Worm (Caenorhabditis elegans): ENCODE results near the gene comt-5.
"Not testable (repeated sequence)": the region's sequence is repeated elsewhere in the genome, so short reads cannot be mapped to it uniquely, and the experiment has no call there.

comt-5 gene

ce11 chrV:2053509-2053908 lies at the start of gene comt-5:
Gene comt-5, minus strand, starts transcription at chrV:2053609.
- TF ChIP-seq unc-62 (GFP tag; optimal IDR thresholded peaks at IDR 0.05): no peak

ce11 chrV:2103118-2103517 lies 49.7 kb upstream of the comt-5 start, which contains the start of gene F36F12.1:
Gene F36F12.1, minus strand, starts transcription at chrV:2103218.
- no peak for TF ChIP-seq unc-62 (GFP tag; optimal IDR thresholded peaks at IDR 0.05)

DNA sequence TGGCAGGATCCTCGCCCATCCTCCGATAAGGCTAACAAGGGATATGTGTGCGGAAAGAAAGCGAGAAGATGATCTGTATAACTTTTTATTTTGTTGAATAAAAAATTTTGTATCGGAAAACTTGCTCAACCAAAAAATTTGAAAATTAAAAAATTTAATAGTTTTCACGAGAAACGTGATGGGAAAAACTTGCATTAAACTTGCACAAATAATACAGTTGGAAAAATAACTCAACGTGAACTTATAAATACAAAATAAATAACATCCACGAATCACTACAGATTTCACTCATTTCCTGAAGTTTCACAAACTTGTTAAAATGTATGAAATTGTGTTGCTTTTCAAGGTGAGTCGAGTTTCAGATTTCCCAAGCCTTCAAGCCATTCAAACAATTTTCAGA lies 45.6 kb upstream of the comt-5 start, which contains the start of gene F36F12.7:
Gene F36F12.7, plus strand, starts transcription at position 301 of the 400 bp plus-strand sequence.
- TF ChIP-seq unc-62 (GFP tag; optimal IDR thresholded peaks at IDR 0.05): no peak

DNA sequence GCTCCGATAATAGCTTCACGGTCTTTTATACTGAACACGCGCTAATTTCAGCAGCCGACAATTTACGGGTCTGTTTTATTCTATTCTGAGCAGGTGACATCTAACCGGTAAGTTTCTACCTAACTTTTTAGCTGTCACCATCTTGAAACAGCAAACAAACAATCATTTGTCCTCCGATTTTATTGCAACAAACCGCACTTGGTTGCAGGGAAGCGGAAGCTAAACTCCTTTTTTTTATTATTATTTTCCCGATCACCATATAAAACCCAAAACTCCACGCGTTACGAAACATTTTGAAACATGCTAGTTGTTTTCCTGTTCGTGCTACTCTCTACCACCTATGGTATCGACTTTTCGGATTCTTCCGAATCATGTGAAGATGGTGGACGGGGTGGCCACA lies 44.2 kb upstream of the comt-5 start, which contains the start of gene clec-208:
Gene clec-208, plus strand, starts transcription at position 301 of the 400 bp plus-strand sequence.
- TF ChIP-seq unc-62 (GFP tag; optimal IDR thresholded peaks at IDR 0.05): no peak

- no peak for TF ChIP-seq unc-62 (GFP tag; optimal IDR thresholded peaks at IDR 0.05)
Observed at ce11 chrV:2095772-2096171, 42.4 kb upstream of the comt-5 start, which contains the start of gene clec-207. Gene clec-207, plus strand, starts transcription at chrV:2096072.

DNA sequence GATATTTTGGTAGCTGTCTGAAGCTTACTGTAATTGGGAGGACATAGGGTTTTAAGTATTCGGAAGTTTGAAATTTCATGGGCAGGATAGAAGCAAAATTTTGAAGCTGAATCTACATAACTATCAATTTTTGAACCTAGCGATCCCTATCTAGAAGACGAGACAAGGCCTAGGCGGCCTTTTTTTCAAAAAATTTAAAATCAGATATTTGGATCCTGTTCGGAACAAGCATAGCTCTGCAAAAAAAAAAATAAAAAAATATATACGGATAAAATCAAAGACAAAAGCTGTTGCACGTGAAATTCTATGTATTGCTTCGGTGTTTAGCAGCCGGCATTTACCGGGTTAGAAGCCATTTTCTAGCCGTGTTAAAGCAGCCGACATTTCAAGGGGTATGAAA lies 41.8 kb upstream of the comt-5 start, which contains the start of gene F36F12.2:
Gene F36F12.2, minus strand, starts transcription at position 101 of the 400 bp plus-strand sequence.
- no peak for TF ChIP-seq unc-62 (GFP tag; optimal IDR thresholded peaks at IDR 0.05)

- TF ChIP-seq unc-62 (GFP tag; optimal IDR thresholded peaks at IDR 0.05): not testable (repeated sequence)
Observed at ce11 chrV:2090321-2090720, 36.9 kb upstream of the comt-5 start, which contains the start of gene ztf-28. Gene ztf-28, plus strand, starts transcription at chrV:2090669.

DNA sequence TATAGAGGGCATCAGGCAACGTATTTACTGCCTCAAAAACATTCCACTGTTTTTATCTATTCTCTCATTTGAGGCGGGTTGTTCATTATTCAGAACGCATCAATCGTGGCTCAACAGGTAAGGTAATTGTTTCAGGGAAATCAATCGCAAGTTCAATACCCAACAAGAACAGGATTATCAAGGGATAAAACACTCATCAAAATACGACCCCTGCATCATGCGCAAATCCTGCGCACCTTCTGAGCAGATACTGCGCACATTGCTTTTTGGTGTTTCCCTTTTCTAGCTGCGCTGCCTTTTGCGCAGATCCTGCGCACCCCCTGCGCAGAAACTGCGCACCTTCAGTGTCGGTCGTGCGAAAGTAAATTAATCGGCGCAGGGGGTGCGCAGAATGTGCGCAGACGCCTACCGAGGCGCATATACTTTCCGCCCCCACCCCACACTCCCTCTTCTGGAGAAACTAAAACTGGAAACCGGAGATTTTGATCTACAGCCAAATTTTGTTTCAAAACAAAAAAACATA lies 32.4 kb upstream of the comt-5 start, which contains the start of gene F36F12.3:
Gene F36F12.3, plus strand, starts transcription at position 51 of the 523 bp plus-strand sequence.
- not testable (repeated sequence) for TF ChIP-seq unc-62 (GFP tag; optimal IDR thresholded peaks at IDR 0.05)

- no peak for TF ChIP-seq unc-62 (GFP tag; optimal IDR thresholded peaks at IDR 0.05)
Observed at ce11 chrV:2083869-2084268, 30.5 kb upstream of the comt-5 start.

- TF ChIP-seq unc-62 (GFP tag; optimal IDR thresholded peaks at IDR 0.05): no peak
Observed at ce11 chrV:2081894-2082293, 28.5 kb upstream of the comt-5 start.

DNA sequence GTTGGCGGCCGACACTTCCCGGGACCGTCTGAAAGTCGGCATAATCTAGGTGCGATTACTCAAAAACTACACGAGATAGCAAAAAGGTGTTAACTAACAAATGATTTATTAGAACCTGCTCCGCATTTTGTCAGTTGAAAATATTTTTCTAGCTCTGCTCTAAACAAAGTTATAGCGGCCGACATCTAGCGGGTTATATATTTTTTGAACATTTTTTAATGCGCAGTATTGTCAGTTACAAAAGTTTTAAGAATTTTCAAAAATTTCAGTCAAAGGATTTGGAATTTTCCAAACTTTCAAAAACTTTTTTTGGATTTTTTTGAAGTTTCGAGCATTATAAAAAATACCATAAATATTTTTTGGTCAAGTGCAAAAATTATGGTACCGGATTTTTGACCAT lies 27.9 kb upstream of the comt-5 start:
- no peak for TF ChIP-seq unc-62 (GFP tag; optimal IDR thresholded peaks at IDR 0.05)

- TF ChIP-seq unc-62 (GFP tag; optimal IDR thresholded peaks at IDR 0.05): no peak
Observed at ce11 chrV:2076043-2076442, 22.6 kb upstream of the comt-5 start.

- no peak for TF ChIP-seq unc-62 (GFP tag; optimal IDR thresholded peaks at IDR 0.05)
Observed at ce11 chrV:2072807-2073206, 19.4 kb upstream of the comt-5 start, which contains the start of gene Y40B10A.9. Gene Y40B10A.9, minus strand, starts transcription at chrV:2072907.

DNA sequence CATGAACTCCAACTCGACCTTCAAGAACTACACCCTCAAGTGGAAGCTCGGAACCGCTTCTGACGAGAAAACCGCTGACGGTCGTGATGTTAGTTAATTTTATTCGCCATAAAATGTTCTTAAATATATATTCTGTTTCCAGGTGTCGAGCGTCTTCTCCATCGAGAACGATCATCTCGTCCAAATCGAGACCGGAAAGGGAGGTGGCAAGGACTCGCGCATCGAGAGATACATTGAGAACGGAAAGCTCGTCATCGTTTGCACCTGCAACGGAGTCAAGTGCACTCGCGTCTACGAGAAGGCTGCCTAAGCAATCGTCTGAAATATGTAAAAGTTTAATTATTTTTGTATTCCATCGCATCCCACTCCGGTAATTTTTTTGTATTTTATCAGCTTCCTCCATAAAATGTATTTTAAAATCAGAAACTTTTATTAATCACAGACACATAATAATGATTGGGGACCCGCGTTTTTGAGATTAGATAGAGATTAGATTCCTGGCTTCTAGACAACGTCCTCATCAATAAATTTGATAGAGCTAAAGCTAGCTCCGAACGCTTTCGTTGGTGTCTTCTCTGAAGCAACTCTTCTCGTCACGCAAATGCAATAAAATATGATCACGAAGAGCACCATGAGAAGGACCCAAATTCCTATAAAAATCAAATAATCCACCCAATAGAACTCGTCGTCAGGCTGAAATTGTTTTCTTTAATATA lies 15.5 kb upstream of the comt-5 start:
- TF ChIP-seq unc-62 (GFP tag; optimal IDR thresholded peaks at IDR 0.05): no peak

DNA sequence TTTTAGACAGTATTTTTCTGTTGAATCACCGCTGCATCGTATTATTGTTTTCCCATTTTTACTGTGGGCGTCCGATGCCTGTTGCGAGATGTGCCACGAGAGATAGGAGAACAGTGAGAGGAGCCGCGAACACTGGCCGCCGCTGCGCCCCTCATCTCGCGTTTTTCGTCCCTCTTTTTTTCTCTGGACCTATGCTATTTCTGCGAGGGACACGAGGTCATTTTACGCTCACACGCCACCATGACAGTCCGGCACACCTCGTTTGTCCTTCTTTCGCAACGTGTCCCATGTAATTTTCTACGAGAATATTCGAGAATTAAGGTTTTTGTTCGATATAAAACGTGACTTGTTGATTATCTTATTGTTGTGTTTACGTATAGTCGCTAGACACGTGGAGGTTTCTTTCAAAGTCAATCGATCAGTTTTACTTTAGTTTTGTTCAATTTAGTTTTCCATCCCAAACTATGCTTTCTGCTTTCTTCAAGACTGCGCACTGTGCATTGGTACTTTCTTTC lies 14.6 kb upstream of the comt-5 start, which contains the start of gene lbp-9:
Gene lbp-9, plus strand, starts transcription at position 465 of the 515 bp plus-strand sequence.
- TF ChIP-seq unc-62 (GFP tag; optimal IDR thresholded peaks at IDR 0.05): no peak

DNA sequence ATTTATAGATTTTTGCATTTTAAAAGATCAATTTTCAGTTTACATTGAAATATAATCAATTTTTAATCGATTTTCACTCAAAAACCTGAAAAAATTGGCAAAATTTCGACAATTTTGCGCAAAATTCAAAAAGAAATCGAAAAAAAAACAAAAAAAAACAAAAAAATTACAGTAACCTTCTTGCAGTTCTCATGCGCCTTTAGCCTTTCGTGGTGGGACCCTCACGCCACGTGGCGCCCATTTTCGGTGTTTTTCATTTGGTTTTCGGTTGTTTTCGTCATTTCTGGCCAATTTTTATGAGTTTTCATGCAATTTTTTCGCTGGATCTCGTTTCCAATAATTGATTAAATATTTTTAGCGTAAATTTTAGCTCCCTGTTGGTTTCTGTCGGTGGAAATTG lies 14.0 kb upstream of the comt-5 start:
- no peak for TF ChIP-seq unc-62 (GFP tag; optimal IDR thresholded peaks at IDR 0.05)

DNA sequence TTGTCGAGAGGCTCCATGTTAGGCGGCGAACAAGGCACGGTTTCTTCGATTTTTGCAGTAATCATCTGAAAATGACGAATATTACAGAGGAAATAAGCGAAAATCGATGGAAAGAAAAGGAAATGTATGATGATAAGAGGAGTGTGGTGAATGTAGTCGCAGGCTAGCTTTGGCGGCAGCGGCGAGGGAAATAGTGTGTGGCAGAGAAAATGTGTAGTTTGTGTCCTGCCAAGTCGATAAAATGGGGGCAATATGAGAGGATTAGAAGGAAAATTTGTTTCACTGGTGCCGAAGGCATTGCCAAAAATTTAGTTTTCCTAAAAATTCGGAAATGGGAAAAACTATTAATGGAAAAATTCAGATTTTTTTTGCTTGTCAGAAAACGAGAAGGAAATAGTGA lies 13.4 kb upstream of the comt-5 start, which contains the start of gene nhr-86:
Gene nhr-86, minus strand, starts transcription at position 71 of the 400 bp plus-strand sequence.
- TF ChIP-seq unc-62 (GFP tag; optimal IDR thresholded peaks at IDR 0.05): no peak

Data from whole organism, dauer.